Fruit fly (Drosophila melanogaster): ENCODE measurements around the gene Fum3.

The Fum3 gene

DNA sequence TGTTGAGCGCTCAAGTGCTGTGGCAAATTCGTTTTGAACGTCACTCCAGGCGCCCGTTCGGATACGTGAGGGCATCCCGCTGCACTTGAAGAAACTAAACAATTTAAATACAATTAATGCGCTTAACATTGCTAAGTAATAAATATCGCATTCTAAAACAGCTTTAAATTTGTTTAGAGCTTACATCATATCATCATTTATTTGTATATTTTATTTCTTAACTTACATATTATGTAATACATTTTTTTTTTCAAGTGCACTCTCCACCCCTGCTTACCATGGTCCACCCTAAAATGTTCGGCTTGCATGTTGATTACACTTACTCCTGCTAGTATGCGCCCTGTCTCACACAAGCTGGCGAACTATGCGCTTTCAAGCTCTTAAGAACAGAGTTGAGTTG is 50.3 kb downstream of the Fum3 start (continued):
- TF ChIP-seq CG7368 (GFP tag; optimal IDR thresholded peaks at IDR 0.05), result peak; percentile 22
- peak; percentile 55 for TF ChIP-seq topi (GFP tag; optimal IDR thresholded peaks at IDR 0.05)
- TF ChIP-seq Blimp-1 (GFP tag; optimal IDR thresholded peaks at IDR 0.05), result peak; percentile 14
- peak; percentile 68 for TF ChIP-seq Sox102F (GFP tag; optimal IDR thresholded peaks at IDR 0.05)
- TF ChIP-seq esn (GFP tag; optimal IDR thresholded peaks at IDR 0.05), result peak; percentile 75
- TF ChIP-seq Met (GFP tag; optimal IDR thresholded peaks at IDR 0.05), result peak; percentile 70
- peak; percentile 65 for TF ChIP-seq CG10669 (GFP tag; optimal IDR thresholded peaks at IDR 0.05)
- peak; percentile 64 for TF ChIP-seq CG3032 (tag; optimal IDR thresholded peaks at IDR 0.05)
- TF ChIP-seq Lpt (GFP tag; optimal IDR thresholded peaks at IDR 0.05), result peak; percentile 28
- peak; percentile 48; the same call in 1 of the 2 replicates for TF ChIP-seq CG15336 (GFP tag; IDR thresholded peaks at IDR 0.05)
- peak; percentile 80 for TF ChIP-seq svp (GFP tag)
- peak; percentile 16 for TF ChIP-seq Ets21C (GFP tag; optimal IDR thresholded peaks at IDR 0.05)
- TF ChIP-seq CG6792 (GFP tag; optimal IDR thresholded peaks at IDR 0.05), result peak; percentile 73
- TF ChIP-seq CG10631 (GFP tag; optimal IDR thresholded peaks at IDR 0.05), result peak; percentile 79
- TF ChIP-seq fkh (GFP tag; optimal IDR thresholded peaks at IDR 0.05), result no peak
- peak; percentile 24 for TF ChIP-seq Sox15 (GFP tag; optimal IDR thresholded peaks at IDR 0.05)
- peak; percentile 63 for TF ChIP-seq Ets96B (tag; optimal IDR thresholded peaks at IDR 0.05)
- TF ChIP-seq Eip93F (GFP tag; optimal IDR thresholded peaks at IDR 0.05), result no peak
- peak; percentile 73 for TF ChIP-seq CG8632 (GFP tag; optimal IDR thresholded peaks at IDR 0.05)
- TF ChIP-seq CG8319 (GFP tag; optimal IDR thresholded peaks at IDR 0.05), result peak; percentile 48
- peak; percentile 58 for TF ChIP-seq CG6808 (GFP tag; optimal IDR thresholded peaks at IDR 0.05)
- TF ChIP-seq CG11902 (GFP tag; optimal IDR thresholded peaks at IDR 0.05), result peak; percentile 17
- no peak for TF ChIP-seq dac (GFP tag; optimal IDR thresholded peaks at IDR 0.05)
- no peak for TF ChIP-seq fd85E (GFP tag; optimal IDR thresholded peaks at IDR 0.05)
- peak; percentile 45 for TF ChIP-seq Hr39 (GFP tag; optimal IDR thresholded peaks at IDR 0.05)
- peak; percentile 69 for TF ChIP-seq achi (GFP tag; optimal IDR thresholded peaks at IDR 0.05)
- TF ChIP-seq Sox14 (GFP tag; optimal IDR thresholded peaks at IDR 0.05), result peak; percentile 20
- no peak for TF ChIP-seq CG6276 (GFP tag; optimal IDR thresholded peaks at IDR 0.05)
- TF ChIP-seq dsx (GFP tag; optimal IDR thresholded peaks at IDR 0.05; ENCODE audit: poor library complexity, severe bottlenecking), result peak; percentile 41
- peak; percentile 63 for TF ChIP-seq Smox (GFP tag; optimal IDR thresholded peaks at IDR 0.05)
- peak; percentile 44; the same call in 1 of the 2 replicates for TF ChIP-seq Gug (GFP tag; IDR thresholded peaks at IDR 0.05)
- peak; percentile 43 for TF ChIP-seq vri (GFP tag; optimal IDR thresholded peaks at IDR 0.05)

DNA sequence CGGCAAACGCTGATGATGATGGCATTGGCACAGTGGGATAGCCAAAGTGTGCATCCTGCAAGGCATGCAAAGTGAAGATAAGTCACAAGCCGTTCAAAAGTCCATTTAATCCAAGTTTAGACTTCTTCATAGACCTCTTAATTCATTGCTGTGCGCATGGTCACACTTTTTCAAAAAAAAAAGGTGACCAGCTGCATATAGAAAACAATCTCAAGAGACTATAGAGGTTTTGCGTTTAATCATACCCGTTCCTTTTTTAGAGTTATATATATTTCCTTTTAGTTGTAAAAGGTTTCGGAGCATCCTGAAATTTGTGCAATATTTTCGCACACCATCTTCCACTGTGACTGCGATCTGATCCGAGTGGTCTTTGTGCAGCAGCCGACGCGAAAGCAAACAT is 51.2 kb downstream of the Fum3 start:
- TF ChIP-seq Sox15 (GFP tag; optimal IDR thresholded peaks at IDR 0.05), result peak; percentile 36
- TF ChIP-seq topi (GFP tag; optimal IDR thresholded peaks at IDR 0.05), result peak; percentile 33
- peak; percentile 36 for TF ChIP-seq CG11762 (GFP tag; optimal IDR thresholded peaks at IDR 0.05; ENCODE audit: insufficient read depth)
- TF ChIP-seq CG16779 (tag; optimal IDR thresholded peaks at IDR 0.05), result no peak
- peak; percentile 40; the same call in 1 of the 2 replicates for TF ChIP-seq CG15336 (GFP tag; IDR thresholded peaks at IDR 0.05)
- no peak for TF ChIP-seq CG6163 (GFP tag; IDR thresholded peaks at IDR 0.05)
- TF ChIP-seq fkh (GFP tag; optimal IDR thresholded peaks at IDR 0.05), result no peak
- peak; percentile 34 for TF ChIP-seq Ets21C (GFP tag; optimal IDR thresholded peaks at IDR 0.05)
- no peak for TF ChIP-seq Hr38 (GFP tag; optimal IDR thresholded peaks at IDR 0.05)
- TF ChIP-seq CG10631 (GFP tag; optimal IDR thresholded peaks at IDR 0.05), result peak; percentile 67
- TF ChIP-seq CG6808 (GFP tag; optimal IDR thresholded peaks at IDR 0.05), result peak; percentile 1
- no peak for TF ChIP-seq CG11902 (GFP tag; optimal IDR thresholded peaks at IDR 0.05)
- TF ChIP-seq Eip78C (GFP tag), result peak; percentile 88
- peak; percentile 59 for TF ChIP-seq esn (GFP tag; optimal IDR thresholded peaks at IDR 0.05)
- peak; percentile 27 for TF ChIP-seq dac (GFP tag; optimal IDR thresholded peaks at IDR 0.05)
- TF ChIP-seq CG3919 (GFP tag; optimal IDR thresholded peaks at IDR 0.05), result peak; percentile 23
- TF ChIP-seq CG31627 (GFP tag; optimal IDR thresholded peaks at IDR 0.05), result peak; percentile 55
- TF ChIP-seq ss (GFP tag; optimal IDR thresholded peaks at IDR 0.05), result no peak
- no peak for TF ChIP-seq Gug (GFP tag; IDR thresholded peaks at IDR 0.05)
- TF ChIP-seq vri (GFP tag; optimal IDR thresholded peaks at IDR 0.05), result peak; percentile 12
- TF ChIP-seq Hr4 (GFP tag; optimal IDR thresholded peaks at IDR 0.05), result peak; percentile 77
- no peak for TF ChIP-seq CG3032 (tag; optimal IDR thresholded peaks at IDR 0.05)
- no peak for TF ChIP-seq Blimp-1 (GFP tag; optimal IDR thresholded peaks at IDR 0.05)
- TF ChIP-seq CG8119 (GFP tag; IDR thresholded peaks at IDR 0.05), result peak; percentile 64
- TF ChIP-seq fd85E (GFP tag; optimal IDR thresholded peaks at IDR 0.05), result no peak
- TF ChIP-seq lz (GFP tag; optimal IDR thresholded peaks at IDR 0.05), result peak; percentile 64
- peak; percentile 39 for TF ChIP-seq acj6 (GFP tag; optimal IDR thresholded peaks at IDR 0.05)
- peak; percentile 43 for TF ChIP-seq Eip75B (GFP tag; optimal IDR thresholded peaks at IDR 0.05)
- peak in 1 of 2 experiments; percentile 61 for TF ChIP-seq salr (GFP tag; optimal IDR thresholded peaks at IDR 0.05)
- peak; percentile 46 for TF ChIP-seq OdsH (GFP tag; optimal IDR thresholded peaks at IDR 0.05)
- TF ChIP-seq cyc (GFP tag; optimal IDR thresholded peaks at IDR 0.05), result peak; percentile 46
- peak; percentile 49 for TF ChIP-seq Met (GFP tag; optimal IDR thresholded peaks at IDR 0.05)
- TF ChIP-seq CG4318 (GFP tag; optimal IDR thresholded peaks at IDR 0.05), result peak; percentile 43
